Worm (Caenorhabditis elegans): ENCODE data around the gene mtrf-1L.
"Not testable (repeated sequence)": the region's sequence is repeated elsewhere in the genome, so short reads cannot be mapped to it uniquely, and the experiment has no call there.

DNA sequence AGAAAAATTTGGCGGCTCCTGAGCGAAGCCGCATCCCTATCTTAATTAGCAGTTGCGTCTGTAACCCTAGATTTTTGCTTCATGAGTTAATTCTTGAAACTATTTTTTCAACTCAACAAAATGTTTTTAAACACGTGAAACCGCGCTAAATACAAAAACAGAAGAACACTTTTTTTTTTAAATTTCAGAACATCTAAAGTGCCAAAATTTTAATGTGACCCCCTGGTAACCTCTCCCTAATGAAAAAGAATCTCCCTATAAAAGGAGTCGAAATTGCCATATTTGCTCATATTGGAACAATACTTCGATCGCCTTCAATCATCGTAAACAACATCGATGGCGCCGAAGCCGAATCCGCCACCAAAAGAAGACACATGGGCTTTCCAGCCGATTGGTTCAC, 31.5 kb downstream of the mtrf-1L start, which contains the start of gene nsph-4.2:
- TF ChIP-seq pqm-1 (tag; optimal IDR thresholded peaks at IDR 0.05); nhr-77 (tag; optimal IDR thresholded peaks at IDR 0.05); pax-3 (tag; optimal IDR thresholded peaks at IDR 0.05); lsy-2 (tag; optimal IDR thresholded peaks at IDR 0.05); elt-3 (tag; optimal IDR thresholded peaks at IDR 0.05); zag-1 (tag; optimal IDR thresholded peaks at IDR 0.05); ceh-82 (tag; optimal IDR thresholded peaks at IDR 0.05); egl-27 (tag; optimal IDR thresholded peaks at IDR 0.05); nhr-47 (tag; optimal IDR thresholded peaks at IDR 0.05); nhr-11 (tag; optimal IDR thresholded peaks at IDR 0.05); unc-62 (GFP tag; optimal IDR thresholded peaks at IDR 0.05); unc-130 (tag; optimal IDR thresholded peaks at IDR 0.05); Y116A8C.19 (tag; optimal IDR thresholded peaks at IDR 0.05; ENCODE audit: borderline replicate concordance); swsn-7 (tag; optimal IDR thresholded peaks at IDR 0.05): not testable (repeated sequence)
